Worm (Caenorhabditis elegans) whole organism, mixed stage, embryonic: ENCODE results near the gene fbxb-77.

Source experiments
- blmp-1 ChIP-seq: fragments of 150-350 bp; optimal IDR thresholded peaks from 2 replicates; lab custom pipeline; 2014; ENCODE audit warnings: missing biosample characterization, missing genetic modification characterization
- elt-3 ChIP-seq: fragments of 150-350 bp; optimal IDR thresholded peaks from 2 replicates; lab custom pipeline; 2014; ENCODE audit warnings: missing biosample characterization, missing genetic modification characterization
- ham-2 ChIP-seq: fragments of 200-800 bp; sonication (Bioruptor generic); optimal IDR thresholded peaks from 2 replicates; lab custom pipeline; 2018; ENCODE audit warnings: mild to moderate bottlenecking, missing genetic modification characterization, missing compliant biosample characterization
- hlh-1 ChIP-seq: fragments of 150-350 bp; optimal IDR thresholded peaks from 2 replicates; lab custom pipeline; 2014; ENCODE audit warnings: missing biosample characterization, missing genetic modification reagents, missing genetic modification characterization
- lsy-2 ChIP-seq: fragments of 150-350 bp; optimal IDR thresholded peaks from 2 replicates; lab custom pipeline; 2014; ENCODE audit warnings: missing biosample characterization, missing genetic modification characterization
- nhr-12 ChIP-seq: fragments of 150-350 bp; optimal IDR thresholded peaks from 2 replicates; lab custom pipeline; 2014; ENCODE audit warnings: missing biosample characterization, missing genetic modification characterization
- nhr-237 ChIP-seq: fragments of 150-350 bp; optimal IDR thresholded peaks from 2 replicates; lab custom pipeline; 2014; ENCODE audit warnings: missing biosample characterization, missing genetic modification characterization
- nhr-28 ChIP-seq: fragments of 150-350 bp; optimal IDR thresholded peaks from 2 replicates; lab custom pipeline; 2014; ENCODE audit warnings: missing biosample characterization, missing genetic modification characterization
- nhr-76 ChIP-seq: sonication (generic microtip); optimal IDR thresholded peaks from 2 replicates; lab custom pipeline; 2017; ENCODE audit warnings: missing biosample characterization, missing genetic modification characterization
- pha-4 ChIP-seq: fragments of 150-350 bp; optimal IDR thresholded peaks from 2 replicates; lab custom pipeline; 2018; ENCODE audit warnings: missing biosample characterization, missing genetic modification reagents, missing genetic modification characterization
- sem-2 ChIP-seq: fragments of 200-800 bp; sonication (Bioruptor generic); optimal IDR thresholded peaks from 2 replicates; lab custom pipeline; 2018; ENCODE audit warnings: mild to moderate bottlenecking, missing genetic modification characterization, missing compliant biosample characterization
- snpc-4 ChIP-seq: fragments of 150-350 bp; optimal IDR thresholded peaks from 2 replicates; lab custom pipeline; 2014; ENCODE audit warnings: missing biosample characterization, missing genetic modification characterization
- tbx-8 ChIP-seq: fragments of 200-800 bp; sonication (Bioruptor generic); optimal IDR thresholded peaks from 2 replicates; lab custom pipeline; 2018; ENCODE audit warnings: mild to moderate bottlenecking, missing genetic modification characterization, moderate library complexity, missing compliant biosample characterization
- unc-62 ChIP-seq: fragments of 150-350 bp; optimal IDR thresholded peaks from 2 replicates; lab custom pipeline; 2014; ENCODE audit warnings: missing biosample characterization, missing genetic modification reagents, missing genetic modification characterization

ce11 chrIV:4764422-4764821, 8.5 kb upstream of the fbxb-77 start, which contains the start of gene npp-26:
- TF ChIP-seq unc-62: no peak
- no peak for TF ChIP-seq nhr-28
- no peak for TF ChIP-seq elt-3
- no peak for TF ChIP-seq nhr-237 (tag; lab: Kevin White, UChicago)
- TF ChIP-seq ham-2 (GFP tag; lab: Kevin White, UChicago): no peak
- TF ChIP-seq snpc-4 (tag; lab: Kevin White, UChicago): no peak
- TF ChIP-seq lsy-2: no peak
- TF ChIP-seq pha-4: no peak
- no peak for TF ChIP-seq nhr-76
- no peak for TF ChIP-seq sem-2
- TF ChIP-seq nhr-12 (tag; lab: Kevin White, UChicago): no peak
- TF ChIP-seq tbx-8 (GFP tag; lab: Kevin White, UChicago): no peak
- no peak for TF ChIP-seq hlh-1
- no peak for TF ChIP-seq blmp-1 (tag; lab: Kevin White, UChicago)
